Worm (Caenorhabditis elegans) whole organism, mixed stage, embryonic: Measurements from ENCODE around the gene sucl-2.

Experiments used
- bed-3 ChIP-seq: fragments of 200-800 bp; sonication (Bioruptor generic); optimal IDR thresholded peaks from 3 replicates; lab custom pipeline; 2018; ENCODE audit warnings: mild to moderate bottlenecking, missing genetic modification characterization, moderate library complexity, missing compliant biosample characterization
- ceh-43 ChIP-seq: fragments of 200-800 bp; sonication (Bioruptor generic); optimal IDR thresholded peaks from 2 replicates; lab custom pipeline; 2018; ENCODE audit warnings: mild to moderate bottlenecking, missing genetic modification characterization, moderate library complexity, missing compliant biosample characterization
- ces-1 ChIP-seq: fragments of 150-350 bp; optimal IDR thresholded peaks from 2 replicates; lab custom pipeline; 2014; ENCODE audit warnings: missing biosample characterization, missing genetic modification reagents, missing genetic modification characterization
- hlh-1 ChIP-seq: fragments of 150-350 bp; optimal IDR thresholded peaks from 2 replicates; lab custom pipeline; 2014; ENCODE audit warnings: missing biosample characterization, missing genetic modification reagents, missing genetic modification characterization
- lin-13 ChIP-seq: fragments of 150-350 bp; optimal IDR thresholded peaks from 2 replicates; lab custom pipeline; 2014; ENCODE audit warnings: missing biosample characterization, missing genetic modification characterization
- mab-5 ChIP-seq: fragments of 150-350 bp; optimal IDR thresholded peaks from 2 replicates; lab custom pipeline; 2014; ENCODE audit warnings: missing biosample characterization, missing genetic modification characterization
- nhr-12 ChIP-seq: fragments of 150-350 bp; optimal IDR thresholded peaks from 2 replicates; lab custom pipeline; 2014; ENCODE audit warnings: missing biosample characterization, missing genetic modification characterization
- nhr-237 ChIP-seq: fragments of 150-350 bp; optimal IDR thresholded peaks from 2 replicates; lab custom pipeline; 2014; ENCODE audit warnings: missing biosample characterization, missing genetic modification characterization
- nhr-28 ChIP-seq: fragments of 150-350 bp; optimal IDR thresholded peaks from 2 replicates; lab custom pipeline; 2014; ENCODE audit warnings: missing biosample characterization, missing genetic modification characterization
- snpc-4 ChIP-seq: fragments of 150-350 bp; optimal IDR thresholded peaks from 2 replicates; lab custom pipeline; 2014; ENCODE audit warnings: missing biosample characterization, missing genetic modification characterization
- unc-62 ChIP-seq: fragments of 150-350 bp; optimal IDR thresholded peaks from 2 replicates; lab custom pipeline; 2014; ENCODE audit warnings: missing biosample characterization, missing genetic modification reagents, missing genetic modification characterization

ce11 chrIII:872373-872772 lies 28.8 kb downstream of the sucl-2 start, which contains the start of the genes T24C4.3 and clc-20:
- TF ChIP-seq nhr-12 (tag; lab: Kevin White, UChicago) (no peak), bed-3 (GFP tag; lab: Kevin White, UChicago) (no peak), ceh-43 (no peak), lin-13 (tag; lab: Kevin White, UChicago) (no peak), ces-1 (no peak), mab-5 (tag; lab: Kevin White, UChicago) (no peak), nhr-28 (tag; lab: Kevin White, UChicago) (no peak), hlh-1 (tag; lab: Kevin White, UChicago) (no peak), nhr-237 (tag; lab: Kevin White, UChicago) (no peak), snpc-4 (tag; lab: Kevin White, UChicago) (no peak), unc-62 (GFP tag; lab: Kevin White, UChicago) (no peak)
